Worm (Caenorhabditis elegans): ENCODE data around the gene srh-298.

Gene srh-298

ce11 chrV:17819704-17820103 lies 1.0 kb downstream of the srh-298 start:
- TF ChIP-seq ceh-13 (GFP tag; optimal IDR thresholded peaks at IDR 0.05) (no peak), ceh-36 (tag; optimal IDR thresholded peaks at IDR 0.05) (no peak), sea-1 (GFP tag; conservative IDR thresholded peaks at IDR 0.05) (no peak), B0310.2 (tag; optimal IDR thresholded peaks at IDR 0.05) (no peak), ama-1 (optimal IDR thresholded peaks at IDR 0.05) (no peak), flt-1 (GFP tag; IDR thresholded peaks at IDR 0.05) (no peak), tra-4 (tag; optimal IDR thresholded peaks at IDR 0.05) (no peak), hnd-1 (tag; optimal IDR thresholded peaks at IDR 0.05) (no peak), pes-1 (GFP tag; IDR thresholded peaks at IDR 0.05) (no peak), scrt-1 (GFP tag; IDR thresholded peaks at IDR 0.05) (no peak), aly-1 (tag; optimal IDR thresholded peaks at IDR 0.05) (no peak), hmg-4 (GFP tag; optimal IDR thresholded peaks at IDR 0.05) (no peak), tbx-37 (GFP tag; conservative IDR thresholded peaks at IDR 0.05) (no peak)

ce11 chrV:17821805-17822204 lies 3.1 kb downstream of the srh-298 start, which contains the start of gene srh-300:
TSS of gene srh-300 (plus strand) at chrV:17822105.
- no peak for TF ChIP-seq B0310.2 (tag; optimal IDR thresholded peaks at IDR 0.05)

- TF ChIP-seq tbx-11 (GFP tag; IDR thresholded peaks at IDR 0.05) = no peak
- no peak for TF ChIP-seq B0310.2 (tag; optimal IDR thresholded peaks at IDR 0.05)
- TF ChIP-seq flt-1 (GFP tag; IDR thresholded peaks at IDR 0.05) = no peak
- TF ChIP-seq hmg-4 (GFP tag; optimal IDR thresholded peaks at IDR 0.05) = no peak
These were observed 5.9 kb downstream of the srh-298 start, which contains the start of gene srh-301 for ce11 chrV:17824610-17825009. TSS of gene srh-301 (plus strand) at chrV:17824910.

ce11 chrV:17828310-17828709 lies 9.6 kb downstream of the srh-298 start, which contains the start of gene srh-304:
TSS of gene srh-304 (plus strand) at chrV:17828610.
- TF ChIP-seq ceh-36 (tag; optimal IDR thresholded peaks at IDR 0.05) = no peak
- TF ChIP-seq aly-1 (tag; optimal IDR thresholded peaks at IDR 0.05) = no peak
- no peak for TF ChIP-seq scrt-1 (GFP tag; IDR thresholded peaks at IDR 0.05)
- TF ChIP-seq flt-1 (GFP tag; IDR thresholded peaks at IDR 0.05) = no peak
- TF ChIP-seq hmg-4 (GFP tag; optimal IDR thresholded peaks at IDR 0.05) = no peak
- no peak for TF ChIP-seq ceh-13 (GFP tag; optimal IDR thresholded peaks at IDR 0.05)
- TF ChIP-seq tra-4 (tag; optimal IDR thresholded peaks at IDR 0.05) = no peak
- TF ChIP-seq ets-7 (tag; optimal IDR thresholded peaks at IDR 0.05) = no peak
- no peak for TF ChIP-seq hmbx-1 (tag; optimal IDR thresholded peaks at IDR 0.05)
- no peak for TF ChIP-seq pes-1 (GFP tag; IDR thresholded peaks at IDR 0.05)

ce11 chrV:17831350-17831749 lies 12.7 kb downstream of the srh-298 start, which contains the start of gene srh-303:
TSS of gene srh-303 (plus strand) at chrV:17831650.
- TF ChIP-seq hnd-1 (tag; optimal IDR thresholded peaks at IDR 0.05) (no peak), aly-1 (tag; optimal IDR thresholded peaks at IDR 0.05) (no peak), flt-1 (GFP tag; IDR thresholded peaks at IDR 0.05) (no peak), ceh-36 (tag; optimal IDR thresholded peaks at IDR 0.05) (no peak), sea-1 (GFP tag; conservative IDR thresholded peaks at IDR 0.05) (no peak), B0310.2 (tag; optimal IDR thresholded peaks at IDR 0.05) (no peak), ets-7 (tag; optimal IDR thresholded peaks at IDR 0.05) (no peak), scrt-1 (GFP tag; IDR thresholded peaks at IDR 0.05) (no peak), tra-4 (tag; optimal IDR thresholded peaks at IDR 0.05) (no peak), tbx-11 (GFP tag; IDR thresholded peaks at IDR 0.05) (no peak), F13C5.2 (tag; optimal IDR thresholded peaks at IDR 0.05) (no peak)

ce11 chrV:17844106-17844505 lies 25.4 kb downstream of the srh-298 start, which contains the start of gene srh-286:
TSS of gene srh-286 (minus strand) at chrV:17844206.
- no peak for TF ChIP-seq F13C5.2 (tag; optimal IDR thresholded peaks at IDR 0.05)
- TF ChIP-seq ceh-13 (GFP tag; optimal IDR thresholded peaks at IDR 0.05) = no peak
- no peak for TF ChIP-seq tbx-37 (GFP tag; conservative IDR thresholded peaks at IDR 0.05)
- no peak for TF ChIP-seq ceh-36 (tag; optimal IDR thresholded peaks at IDR 0.05)
- no peak for TF ChIP-seq pes-1 (GFP tag; IDR thresholded peaks at IDR 0.05)
- TF ChIP-seq B0310.2 (tag; optimal IDR thresholded peaks at IDR 0.05) = no peak
- no peak for TF ChIP-seq flt-1 (GFP tag; IDR thresholded peaks at IDR 0.05)
- TF ChIP-seq hnd-1 (tag; optimal IDR thresholded peaks at IDR 0.05) = no peak
- no peak for TF ChIP-seq scrt-1 (GFP tag; IDR thresholded peaks at IDR 0.05)
- no peak for TF ChIP-seq ets-7 (tag; optimal IDR thresholded peaks at IDR 0.05)
- no peak for TF ChIP-seq hmg-4 (GFP tag; optimal IDR thresholded peaks at IDR 0.05)
- no peak for TF ChIP-seq hmbx-1 (tag; optimal IDR thresholded peaks at IDR 0.05)
- no peak for TF ChIP-seq ama-1 (optimal IDR thresholded peaks at IDR 0.05)

- TF ChIP-seq tbx-37 (GFP tag; conservative IDR thresholded peaks at IDR 0.05) (no peak), aly-1 (tag; optimal IDR thresholded peaks at IDR 0.05) (no peak), pes-1 (GFP tag; IDR thresholded peaks at IDR 0.05) (no peak), scrt-1 (GFP tag; IDR thresholded peaks at IDR 0.05) (no peak), ceh-13 (GFP tag; optimal IDR thresholded peaks at IDR 0.05) (no peak), B0310.2 (tag; optimal IDR thresholded peaks at IDR 0.05) (no peak), tra-4 (tag; optimal IDR thresholded peaks at IDR 0.05) (no peak), flt-1 (GFP tag; IDR thresholded peaks at IDR 0.05) (no peak), ceh-36 (tag; optimal IDR thresholded peaks at IDR 0.05) (no peak), ets-7 (tag; optimal IDR thresholded peaks at IDR 0.05) (no peak), F13C5.2 (tag; optimal IDR thresholded peaks at IDR 0.05) (no peak), hnd-1 (tag; optimal IDR thresholded peaks at IDR 0.05) (no peak), hmg-4 (GFP tag; optimal IDR thresholded peaks at IDR 0.05) (no peak), tbx-11 (GFP tag; IDR thresholded peaks at IDR 0.05) (no peak), ama-1 (optimal IDR thresholded peaks at IDR 0.05) (no peak), sea-1 (GFP tag; conservative IDR thresholded peaks at IDR 0.05) (no peak), hmbx-1 (tag; optimal IDR thresholded peaks at IDR 0.05) (no peak)
These were observed 26.8 kb downstream of the srh-298 start for ce11 chrV:17845370-17845967.

ce11 chrV:17855889-17856288 lies 37.2 kb downstream of the srh-298 start, which contains the start of gene tcc-1:
TSS of gene tcc-1 (minus strand) at chrV:17855989.
- no peak for TF ChIP-seq flt-1 (GFP tag; IDR thresholded peaks at IDR 0.05)
- TF ChIP-seq F13C5.2 (tag; optimal IDR thresholded peaks at IDR 0.05) = no peak
- TF ChIP-seq sea-1 (GFP tag; conservative IDR thresholded peaks at IDR 0.05) = no peak
- TF ChIP-seq pes-1 (GFP tag; IDR thresholded peaks at IDR 0.05) = no peak
- TF ChIP-seq ceh-36 (tag; optimal IDR thresholded peaks at IDR 0.05) = no peak
- no peak for TF ChIP-seq hmg-4 (GFP tag; optimal IDR thresholded peaks at IDR 0.05)
- TF ChIP-seq hmbx-1 (tag; optimal IDR thresholded peaks at IDR 0.05) = no peak
- no peak for TF ChIP-seq B0310.2 (tag; optimal IDR thresholded peaks at IDR 0.05)
- TF ChIP-seq tra-4 (tag; optimal IDR thresholded peaks at IDR 0.05) = no peak
- no peak for TF ChIP-seq ets-7 (tag; optimal IDR thresholded peaks at IDR 0.05)
- TF ChIP-seq scrt-1 (GFP tag; IDR thresholded peaks at IDR 0.05) = no peak
- no peak for TF ChIP-seq tbx-37 (GFP tag; conservative IDR thresholded peaks at IDR 0.05)
- no peak for TF ChIP-seq aly-1 (tag; optimal IDR thresholded peaks at IDR 0.05)
- no peak for TF ChIP-seq ama-1 (optimal IDR thresholded peaks at IDR 0.05)
- TF ChIP-seq hnd-1 (tag; optimal IDR thresholded peaks at IDR 0.05) = no peak
- no peak for TF ChIP-seq ceh-13 (GFP tag; optimal IDR thresholded peaks at IDR 0.05)
- no peak for TF ChIP-seq tbx-11 (GFP tag; IDR thresholded peaks at IDR 0.05)
